Worm (Caenorhabditis elegans) whole organism, early embryonic: ENCODE data around the gene C33B4.5.

Source experiments
- F13C5.2 ChIP-seq: sonication (generic microtip); optimal IDR thresholded peaks from 2 replicates; lab custom pipeline; 2017; ENCODE audit warnings: mild to moderate bottlenecking, missing genetic modification characterization, inconsistent platforms, missing compliant biosample characterization
- hmbx-1 ChIP-seq: sonication (generic microtip); optimal IDR thresholded peaks from 2 replicates; lab custom pipeline; 2016; ENCODE audit warnings: mild to moderate bottlenecking, missing genetic modification characterization, missing compliant biosample characterization
- hmg-4 ChIP-seq: fragments of 200-800 bp; sonication (Bioruptor generic); optimal IDR thresholded peaks from 2 replicates; lab custom pipeline; 2018; ENCODE audit warnings: mild to moderate bottlenecking, missing genetic modification characterization, missing compliant biosample characterization
- hnd-1 ChIP-seq: sonication (generic microtip); optimal IDR thresholded peaks from 2 replicates; lab custom pipeline; 2016; ENCODE audit warnings: missing genetic modification characterization, missing compliant biosample characterization

DNA sequence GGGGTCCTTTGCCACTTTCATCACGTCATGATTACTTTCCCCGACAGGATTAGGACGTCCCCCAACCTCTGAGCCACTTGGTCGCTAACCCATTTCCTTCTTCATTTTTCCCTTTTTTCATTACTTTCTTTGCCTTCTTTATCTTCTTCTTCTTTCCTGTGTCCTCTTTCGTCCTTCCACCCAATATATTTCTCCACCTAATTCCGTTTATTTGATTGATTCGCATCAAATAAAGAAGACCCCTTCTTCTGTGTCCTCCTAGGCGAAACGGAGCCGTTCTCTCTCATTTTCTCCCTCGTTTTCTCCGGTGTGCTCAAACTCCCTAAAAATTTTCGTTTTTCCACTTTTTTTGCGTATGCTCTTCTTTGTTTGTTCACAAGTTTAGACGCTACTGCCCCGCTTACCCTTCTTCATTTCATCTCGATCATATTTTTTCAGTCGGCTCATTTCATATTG, 26.6 kb downstream of the C33B4.5 start, which contains the start of gene C05D12.7:
- no peak for TF ChIP-seq hmbx-1
- TF ChIP-seq hmg-4 = no peak
- no peak for TF ChIP-seq hnd-1 (tag; lab: Kevin White, UChicago)
- no peak for TF ChIP-seq F13C5.2 (tag; lab: Kevin White, UChicago)
